Fruit fly (Drosophila melanogaster) whole organism, prepupa: ENCODE results near the gene Muc91C.

Experiments
- CG10631 ChIP-seq: fragments of 200-800 bp; sonication (Bioruptor generic); optimal IDR thresholded peaks from 2 replicates; lab custom pipeline; 2016; ENCODE audit warnings: missing biosample characterization, missing genetic modification characterization
- CG10669 ChIP-seq: fragments of 200-800 bp; sonication (Bioruptor generic); optimal IDR thresholded peaks from 3 replicates; lab custom pipeline; 2018; ENCODE audit warnings: missing biosample characterization, mild to moderate bottlenecking, missing genetic modification characterization, moderate library complexity
- CG11294 ChIP-seq: fragments of 200-800 bp; sonication (Bioruptor generic); IDR thresholded peaks from 2 replicates; pipeline ENCODE4 v1.3.6; 2022; ENCODE audit warnings: missing biosample characterization, missing genetic modification characterization
- CG11762 ChIP-seq: fragments of 200-800 bp; sonication (Bioruptor generic); optimal IDR thresholded peaks from 3 replicates; lab custom pipeline; 2016; ENCODE audit warnings: missing biosample characterization, missing genetic modification characterization; ENCODE audit not compliant: insufficient read depth
- CG15336 ChIP-seq: fragments of 200-800 bp; sonication (Bioruptor generic); IDR thresholded peaks from 2 replicates; pipeline ENCODE4 v1.3.6; 2022; ENCODE audit warnings: missing biosample characterization, missing genetic modification characterization
- CG1621 ChIP-seq: fragments of 200-800 bp; sonication (Bioruptor generic); optimal IDR thresholded peaks from 3 replicates; lab custom pipeline; 2018; ENCODE audit warnings: missing biosample characterization, mild to moderate bottlenecking, missing genetic modification characterization
- CG34406 ChIP-seq: fragments of 200-800 bp; sonication (Bioruptor generic); optimal IDR thresholded peaks from 3 replicates; lab custom pipeline; 2016; ENCODE audit warnings: missing biosample characterization, missing genetic modification characterization
- CG4318 ChIP-seq: fragments of 200-800 bp; sonication (Bioruptor generic); optimal IDR thresholded peaks from 3 replicates; lab custom pipeline; 2017; ENCODE audit warnings: missing biosample characterization, mild to moderate bottlenecking, missing genetic modification characterization
- CG6163 ChIP-seq: fragments of 200-800 bp; sonication (Bioruptor generic); IDR thresholded peaks from 3 replicates; pipeline ENCODE4 v1.3.6; 2022; ENCODE audit warnings: missing biosample characterization, missing genetic modification characterization
- CG6276 ChIP-seq: fragments of 200-800 bp; sonication (Bioruptor generic); optimal IDR thresholded peaks from 2 replicates; lab custom pipeline; 2017; ENCODE audit warnings: missing biosample characterization, mild to moderate bottlenecking, missing genetic modification characterization
- CG6792 ChIP-seq: fragments of 200-800 bp; sonication (Bioruptor generic); optimal IDR thresholded peaks from 3 replicates; lab custom pipeline; 2016; ENCODE audit warnings: missing biosample characterization, missing genetic modification characterization
- CG7368 ChIP-seq: fragments of 200-800 bp; sonication (Bioruptor generic); optimal IDR thresholded peaks from 3 replicates; lab custom pipeline; 2016; ENCODE audit warnings: missing biosample characterization, missing genetic modification characterization
- CG8319 ChIP-seq: fragments of 200-800 bp; sonication (Bioruptor generic); optimal IDR thresholded peaks from 3 replicates; lab custom pipeline; 2016; ENCODE audit warnings: missing biosample characterization, missing genetic modification characterization
- CG8632 ChIP-seq: fragments of 200-800 bp; sonication (Bioruptor generic); optimal IDR thresholded peaks from 3 replicates; lab custom pipeline; 2016; ENCODE audit warnings: missing biosample characterization, missing genetic modification characterization
- Eip75B ChIP-seq: fragments of 200-800 bp; sonication (Bioruptor generic); optimal IDR thresholded peaks from 3 replicates; lab custom pipeline; 2016; ENCODE audit warnings: missing biosample characterization, missing genetic modification characterization
- Eip93F ChIP-seq: fragments of 200-800 bp; sonication (Bioruptor generic); optimal IDR thresholded peaks from 2 replicates; lab custom pipeline; 2016; ENCODE audit warnings: missing biosample characterization, mild to moderate bottlenecking, missing genetic modification characterization
- Ets96B ChIP-seq: fragments of 200-800 bp; optimal IDR thresholded peaks from 2 replicates; lab custom pipeline; 2019; ENCODE audit warnings: missing biosample characterization, mild to moderate bottlenecking, missing genetic modification characterization, moderate library complexity
- Hr38 ChIP-seq: sonication (Bioruptor generic); optimal IDR thresholded peaks from 2 replicates; lab custom pipeline; 2016; ENCODE audit warnings: missing biosample characterization, missing genetic modification characterization
- Hr4 ChIP-seq: fragments of 200-800 bp; sonication (Bioruptor generic); optimal IDR thresholded peaks from 3 replicates; lab custom pipeline; 2016; ENCODE audit warnings: missing biosample characterization, missing genetic modification characterization
- Met ChIP-seq: fragments of 200-800 bp; sonication (Bioruptor generic); optimal IDR thresholded peaks from 3 replicates; lab custom pipeline; 2016; ENCODE audit warnings: missing biosample characterization, missing genetic modification characterization
- Smox ChIP-seq: fragments of 200-800 bp; sonication (Bioruptor generic); optimal IDR thresholded peaks from 3 replicates; lab custom pipeline; 2016; ENCODE audit warnings: missing biosample characterization, missing genetic modification characterization
- Sox102F ChIP-seq: fragments of 200-800 bp; sonication (Bioruptor generic); optimal IDR thresholded peaks from 2 replicates; lab custom pipeline; 2016; ENCODE audit warnings: missing biosample characterization, mild to moderate bottlenecking, missing genetic modification characterization
- Sox14 ChIP-seq: fragments of 200-800 bp; sonication (Bioruptor generic); optimal IDR thresholded peaks from 3 replicates; lab custom pipeline; 2016; ENCODE audit warnings: missing biosample characterization, missing genetic modification characterization
- achi ChIP-seq: fragments of 200-800 bp; sonication (Bioruptor generic); optimal IDR thresholded peaks from 3 replicates; lab custom pipeline; 2016; ENCODE audit warnings: missing biosample characterization, missing genetic modification characterization
- acj6 ChIP-seq: fragments of 200-800 bp; sonication (Bioruptor generic); optimal IDR thresholded peaks from 3 replicates; lab custom pipeline; 2016; ENCODE audit warnings: missing biosample characterization, missing genetic modification characterization
- cyc ChIP-seq: fragments of 200-800 bp; sonication (Bioruptor generic); optimal IDR thresholded peaks from 3 replicates; lab custom pipeline; 2016; ENCODE audit warnings: missing biosample characterization, missing genetic modification characterization
- dsx ChIP-seq: fragments of 200-800 bp; optimal IDR thresholded peaks from 3 replicates; lab custom pipeline; 2019; ENCODE audit warnings: missing biosample characterization, mild to moderate bottlenecking, missing genetic modification characterization, moderate library complexity; ENCODE audit not compliant: poor library complexity, severe bottlenecking
- fd59A ChIP-seq: fragments of 200-800 bp; sonication (Bioruptor generic); optimal IDR thresholded peaks from 2 replicates; lab custom pipeline; 2017; ENCODE audit warnings: missing biosample characterization, mild to moderate bottlenecking, missing genetic modification characterization, missing genetic modification reagents
- fkh ChIP-seq: fragments of 200-800 bp; sonication (Bioruptor generic); optimal IDR thresholded peaks from 3 replicates; lab custom pipeline; 2017; ENCODE audit warnings: missing biosample characterization, mild to moderate bottlenecking, missing genetic modification characterization, moderate library complexity
- salr ChIP-seq, 2 experiments: fragments of 200-800 bp; sonication (Bioruptor generic); optimal IDR thresholded peaks; 3 replicates each; lab custom pipeline; 2016 to 2018; ENCODE audit warnings: missing biosample characterization in 2 of 2, missing genetic modification characterization in 2 of 2, mild to moderate bottlenecking in 1 of 2
- spab ChIP-seq: fragments of 200-800 bp; sonication (Bioruptor generic); optimal IDR thresholded peaks from 2 replicates; lab custom pipeline; 2017; ENCODE audit warnings: missing biosample characterization, mild to moderate bottlenecking, missing genetic modification characterization, missing genetic modification reagents
- ss ChIP-seq, 2 experiments: fragments of 200-800 bp; sonication (Bioruptor generic); optimal IDR thresholded peaks; 2 replicates in 1 of 2; 3 replicates in 1 of 2; lab custom pipeline; 2017 to 2018; ENCODE audit warnings: mild to moderate bottlenecking in 2 of 2, missing biosample characterization in 2 of 2, missing genetic modification characterization in 2 of 2, moderate library complexity in 1 of 2
- vri ChIP-seq: fragments of 200-800 bp; sonication (Bioruptor generic); optimal IDR thresholded peaks from 3 replicates; lab custom pipeline; 2016; ENCODE audit warnings: missing biosample characterization, mild to moderate bottlenecking, missing genetic modification characterization

Gene Muc91C

dm6 chr3R:18639662-18640061 is 52.9 kb downstream of the Muc91C start (continued):
- peak; percentile 27 for TF ChIP-seq achi (GFP tag; lab: Kevin White, UChicago)
- no peak for TF ChIP-seq CG8632 (GFP tag; lab: Kevin White, UChicago)
- TF ChIP-seq CG15336 (GFP tag; lab: Robert Waterston, UW), result peak; percentile 60
- no peak for TF ChIP-seq vri (GFP tag; lab: Kevin White, UChicago)
- TF ChIP-seq Eip93F (GFP tag; lab: Kevin White, UChicago), result no peak
- TF ChIP-seq Ets96B (tag; lab: Kevin White, UChicago), result peak; percentile 25
- no peak for TF ChIP-seq Sox102F (GFP tag; lab: Kevin White, UChicago)
- no peak for TF ChIP-seq Eip75B (GFP tag; lab: Kevin White, UChicago)
- no peak for TF ChIP-seq CG10631 (GFP tag; lab: Kevin White, UChicago)
- TF ChIP-seq fkh (GFP tag; lab: Kevin White, UChicago), result no peak
- TF ChIP-seq spab (GFP tag; lab: Kevin White, UChicago), result no peak
- peak; percentile 49; the same call in 1 of the 3 replicates for TF ChIP-seq CG6163 (GFP tag; lab: Robert Waterston, UW)
- TF ChIP-seq CG7368, result no peak
- TF ChIP-seq CG10669 (GFP tag; lab: Kevin White, UChicago), result no peak
- TF ChIP-seq Hr38 (GFP tag; lab: Kevin White, UChicago), result no peak
- TF ChIP-seq Sox14 (GFP tag; lab: Kevin White, UChicago), result no peak
- peak; percentile 12 for TF ChIP-seq CG6276
- no peak for TF ChIP-seq CG8319 (GFP tag; lab: Kevin White, UChicago)
- TF ChIP-seq CG11294 (GFP tag; lab: Robert Waterston, UW), result peak; percentile 40; the same call in 1 of the 2 replicates
- no peak for TF ChIP-seq CG4318
- no peak for TF ChIP-seq CG34406
- no peak for TF ChIP-seq Smox
- no peak for TF ChIP-seq fd59A (GFP tag; lab: Kevin White, UChicago)
- TF ChIP-seq cyc (GFP tag; lab: Kevin White, UChicago), result no peak
- TF ChIP-seq Hr4, result peak; percentile 19
- peak; percentile 13 for TF ChIP-seq CG6792
- TF ChIP-seq CG1621 (tag; lab: Kevin White, UChicago), result no peak
- peak; percentile 49 for TF ChIP-seq dsx
- TF ChIP-seq Met (GFP tag; lab: Kevin White, UChicago), result no peak
- peak in 1 of 2 experiments; percentile 13 for TF ChIP-seq ss (GFP tag; optimal IDR thresholded peaks at IDR 0.05; lab: Kevin White, UChicago)
- no peak for TF ChIP-seq salr (GFP tag; optimal IDR thresholded peaks at IDR 0.05; lab: Kevin White, UChicago)
- TF ChIP-seq acj6, result no peak
- TF ChIP-seq CG11762, result no peak
